Worm (Caenorhabditis elegans) whole organism, L1 larva: Measurements from ENCODE around the gene C09H10.9.
A peak's percentile ranks its signal among the peaks of the same experiment; 100 is the strongest.

Experiments used
- C34B4.2 ChIP-seq: sonication (generic microtip); optimal IDR thresholded peaks from 2 replicates; lab custom pipeline; 2017; ENCODE audit warnings: mild to moderate bottlenecking, missing genetic modification characterization, missing compliant biosample characterization
- F16B12.6 ChIP-seq: fragments of 150-350 bp; optimal IDR thresholded peaks from 2 replicates; lab custom pipeline; 2014; ENCODE audit warnings: missing biosample characterization, missing genetic modification characterization
- aly-2 ChIP-seq: fragments of 150-350 bp; optimal IDR thresholded peaks from 2 replicates; lab custom pipeline; 2014; ENCODE audit warnings: missing biosample characterization, missing genetic modification characterization
- ama-1 ChIP-seq: fragments of 150-350 bp; optimal IDR thresholded peaks from 2 replicates; lab custom pipeline; 2014
- ceh-63 ChIP-seq: fragments of 200-800 bp; sonication (Bioruptor generic); optimal IDR thresholded peaks from 2 replicates; lab custom pipeline; 2018; ENCODE audit warnings: mild to moderate bottlenecking, missing genetic modification characterization, missing compliant biosample characterization
- ceh-82 ChIP-seq, 3 experiments: fragments of 150-350 bp in 1 of 3; sonication (generic microtip) in 2 of 3; optimal IDR thresholded peaks; 2 replicates each; lab custom pipeline; 2014 to 2017; ENCODE audit warnings: missing biosample characterization in 3 of 3, missing genetic modification characterization in 3 of 3
- ceh-88 ChIP-seq: fragments of 200-800 bp; sonication (Bioruptor generic); IDR thresholded peaks from 2 replicates; pipeline ENCODE4 v1.3.6; 2022; ENCODE audit warnings: missing genetic modification characterization, missing compliant biosample characterization
- ceh-90 ChIP-seq: sonication (generic microtip); optimal IDR thresholded peaks from 2 replicates; lab custom pipeline; 2016; ENCODE audit warnings: missing genetic modification characterization, missing compliant biosample characterization
- ces-1 ChIP-seq: fragments of 150-350 bp; optimal IDR thresholded peaks from 2 replicates; lab custom pipeline; 2014; ENCODE audit warnings: missing biosample characterization, missing genetic modification reagents, missing genetic modification characterization
- dpl-1 ChIP-seq, 3 experiments: fragments of 150-350 bp in 2 of 3; sonication (generic microtip) in 1 of 3; optimal IDR thresholded peaks; 2 replicates each; lab custom pipeline; 2014 to 2017; ENCODE audit warnings: missing biosample characterization in 3 of 3, missing genetic modification characterization in 3 of 3, missing genetic modification reagents in 3 of 3
- efl-1 ChIP-seq, 4 experiments: fragments of 150-350 bp; optimal IDR thresholded peaks in 3 of 4; peaks in 1 of 4; 1 replicate in 1 of 4; 2 replicates in 3 of 4; lab custom pipeline; 2014; ENCODE audit warnings: missing biosample characterization in 2 of 4, missing genetic modification characterization in 2 of 4, missing genetic modification reagents in 2 of 4
- efl-3 ChIP-seq: fragments of 200-800 bp; sonication (Bioruptor generic); optimal IDR thresholded peaks from 2 replicates; lab custom pipeline; 2018; ENCODE audit warnings: mild to moderate bottlenecking, missing genetic modification characterization, missing compliant biosample characterization
- elt-3 ChIP-seq, 6 experiments: fragments of 150-350 bp in 1 of 6; sonication (generic microtip); optimal IDR thresholded peaks; 2 replicates each; lab custom pipeline; 2017 to 2018; ENCODE audit warnings: missing biosample characterization in 6 of 6, missing genetic modification characterization in 6 of 6, inconsistent platforms in 1 of 6
- ets-5 ChIP-seq: fragments of 200-800 bp; sonication (Bioruptor generic); IDR thresholded peaks from 2 replicates; pipeline ENCODE4 v1.3.6; 2022; ENCODE audit warnings: missing genetic modification characterization, missing compliant biosample characterization
- fkh-8 ChIP-seq: sonication (generic microtip); optimal IDR thresholded peaks from 2 replicates; lab custom pipeline; 2016; ENCODE audit warnings: mild to moderate bottlenecking, missing genetic modification characterization, missing compliant biosample characterization
- fos-1 ChIP-seq: fragments of 150-350 bp; optimal IDR thresholded peaks from 2 replicates; lab custom pipeline; 2014; ENCODE audit warnings: missing biosample characterization, missing genetic modification characterization
- hpl-2 ChIP-seq: fragments of 150-350 bp; optimal IDR thresholded peaks from 2 replicates; lab custom pipeline; 2014; ENCODE audit warnings: missing biosample characterization, missing genetic modification reagents, missing genetic modification characterization
- jun-1 ChIP-seq: fragments of 150-350 bp; optimal IDR thresholded peaks from 2 replicates; lab custom pipeline; 2014; ENCODE audit warnings: missing biosample characterization, missing genetic modification reagents, missing genetic modification characterization
- lin-13 ChIP-seq: fragments of 150-350 bp; optimal IDR thresholded peaks from 2 replicates; lab custom pipeline; 2014; ENCODE audit warnings: missing biosample characterization, missing genetic modification reagents, missing genetic modification characterization
- lin-14 ChIP-seq: fragments of 200-800 bp; sonication (Bioruptor generic); optimal IDR thresholded peaks from 2 replicates; lab custom pipeline; 2018; ENCODE audit warnings: mild to moderate bottlenecking, missing genetic modification characterization, moderate library complexity, missing compliant biosample characterization
- lin-15B ChIP-seq: fragments of 150-350 bp; sonication (generic microtip); optimal IDR thresholded peaks from 3 replicates; lab custom pipeline; 2014; ENCODE audit warnings: missing biosample characterization, missing genetic modification characterization
- lin-39 ChIP-seq: fragments of 150-350 bp; optimal IDR thresholded peaks from 2 replicates; lab custom pipeline; 2014; ENCODE audit warnings: missing biosample characterization, missing genetic modification reagents, missing genetic modification characterization
- lir-3 ChIP-seq: sonication (generic microtip); optimal IDR thresholded peaks from 2 replicates; lab custom pipeline; 2016; ENCODE audit warnings: mild to moderate bottlenecking, missing genetic modification characterization, moderate library complexity, missing compliant biosample characterization; ENCODE audit not compliant: poor library complexity
- lsy-2 ChIP-seq, 2 experiments: fragments of 150-350 bp; optimal IDR thresholded peaks; 2 replicates each; lab custom pipeline; 2014; ENCODE audit warnings: missing biosample characterization in 2 of 2, missing genetic modification characterization in 2 of 2
- mab-9 ChIP-seq: fragments of 200-800 bp; sonication (Bioruptor generic); IDR thresholded peaks from 2 replicates; pipeline ENCODE4 v1.3.6; 2022; ENCODE audit warnings: missing genetic modification reagents, missing genetic modification characterization, missing compliant biosample characterization
- mef-2 ChIP-seq: fragments of 150-350 bp; optimal IDR thresholded peaks from 2 replicates; lab custom pipeline; 2014; ENCODE audit warnings: missing biosample characterization, missing genetic modification characterization
- mep-1 ChIP-seq: fragments of 150-350 bp; optimal IDR thresholded peaks from 2 replicates; lab custom pipeline; 2014; ENCODE audit warnings: missing biosample characterization, missing genetic modification characterization
- nhr-237 ChIP-seq: fragments of 150-350 bp; optimal IDR thresholded peaks from 2 replicates; lab custom pipeline; 2014; ENCODE audit warnings: missing biosample characterization, missing genetic modification characterization
- nhr-47 ChIP-seq: sonication (generic microtip); optimal IDR thresholded peaks from 2 replicates; lab custom pipeline; 2016; ENCODE audit warnings: mild to moderate bottlenecking, missing genetic modification characterization, moderate library complexity, missing compliant biosample characterization
- nhr-76 ChIP-seq: sonication (generic microtip); optimal IDR thresholded peaks from 2 replicates; lab custom pipeline; 2017; ENCODE audit warnings: missing biosample characterization, missing genetic modification characterization
- nhr-77 ChIP-seq: fragments of 150-350 bp; optimal IDR thresholded peaks from 2 replicates; lab custom pipeline; 2014; ENCODE audit warnings: missing biosample characterization, missing genetic modification characterization
- nhr-84 ChIP-seq: sonication (generic microtip); optimal IDR thresholded peaks from 2 replicates; lab custom pipeline; 2017; ENCODE audit warnings: missing biosample characterization, missing genetic modification characterization
- nhr-85 ChIP-seq: sonication (generic microtip); peaks from one replicate; lab custom pipeline; 2016; ENCODE audit warnings: missing genetic modification characterization, inconsistent platforms, missing compliant biosample characterization
- nhr-90 ChIP-seq: sonication (generic microtip); optimal IDR thresholded peaks from 2 replicates; lab custom pipeline; 2016; ENCODE audit warnings: mild to moderate bottlenecking, missing genetic modification characterization, missing compliant biosample characterization; ENCODE audit not compliant: poor library complexity
- pax-3 ChIP-seq: fragments of 200-800 bp; sonication (Bioruptor generic); optimal IDR thresholded peaks from 2 replicates; lab custom pipeline; 2018; ENCODE audit warnings: mild to moderate bottlenecking, missing genetic modification characterization, moderate library complexity, missing compliant biosample characterization
- pqm-1 ChIP-seq: sonication (generic microtip); optimal IDR thresholded peaks from 3 replicates; lab custom pipeline; 2017; ENCODE audit warnings: missing biosample characterization, missing genetic modification characterization
- skn-1 ChIP-seq: fragments of 150-350 bp; optimal IDR thresholded peaks from 2 replicates; lab custom pipeline; 2014; ENCODE audit warnings: missing biosample characterization, missing genetic modification characterization
- snu-23 ChIP-seq: sonication (generic microtip); optimal IDR thresholded peaks from 2 replicates; lab custom pipeline; 2016; ENCODE audit warnings: missing genetic modification characterization, missing compliant biosample characterization
- sup-37 ChIP-seq: fragments of 200-800 bp; sonication (Bioruptor generic); optimal IDR thresholded peaks from 2 replicates; lab custom pipeline; 2018; ENCODE audit warnings: mild to moderate bottlenecking, missing genetic modification characterization, missing compliant biosample characterization
- unc-30 ChIP-seq: sonication (generic microtip); optimal IDR thresholded peaks from 2 replicates; lab custom pipeline; 2017; ENCODE audit warnings: missing biosample characterization, missing genetic modification characterization
- unc-86 ChIP-seq: sonication (generic microtip); optimal IDR thresholded peaks from 2 replicates; lab custom pipeline; 2016; ENCODE audit warnings: missing genetic modification characterization, missing compliant biosample characterization
- vab-15 ChIP-seq: sonication (generic microtip); optimal IDR thresholded peaks from 2 replicates; lab custom pipeline; 2017; ENCODE audit warnings: missing genotype, mild to moderate bottlenecking, missing genetic modification characterization, missing compliant biosample characterization
- xbp-1 ChIP-seq: sonication (generic microtip); optimal IDR thresholded peaks from 2 replicates; lab custom pipeline; 2016; ENCODE audit warnings: missing genetic modification characterization, missing compliant biosample characterization
- ztf-11 ChIP-seq, 2 experiments: sonication (generic microtip); optimal IDR thresholded peaks; 2 replicates each; lab custom pipeline; 2016 to 2017; ENCODE audit warnings: missing genetic modification characterization in 2 of 2, missing biosample characterization in 1 of 2, missing compliant biosample characterization in 1 of 2
- ztf-4 ChIP-seq: fragments of 150-350 bp; optimal IDR thresholded peaks from 2 replicates; lab custom pipeline; 2014; ENCODE audit warnings: missing biosample characterization, missing genetic modification characterization

The C09H10.9 gene

DNA sequence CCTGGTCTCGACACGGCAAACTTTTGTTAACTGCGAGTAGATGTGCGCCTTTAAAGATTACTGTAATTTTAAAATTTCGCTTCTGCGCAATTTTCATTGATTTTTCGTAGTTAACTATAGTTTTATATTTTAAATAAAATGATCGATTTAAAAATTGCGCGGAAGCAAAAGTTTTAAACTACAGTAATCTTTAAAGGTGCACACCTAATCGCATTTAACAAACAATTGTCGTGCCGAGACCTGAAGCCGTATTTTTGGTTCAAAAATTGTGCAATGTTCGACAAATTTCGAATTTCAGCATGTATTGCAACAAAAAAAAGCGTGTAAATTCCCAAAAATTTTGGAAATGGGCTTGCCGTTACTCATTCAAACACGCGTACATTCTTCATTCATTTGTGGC lies 9.8 kb upstream of the C09H10.9 start:
- TF ChIP-seq mef-2 (tag; lab: Kevin White, UChicago): no peak
- TF ChIP-seq efl-3 (GFP tag; lab: Kevin White, UChicago): no peak
- no peak for TF ChIP-seq hpl-2
- TF ChIP-seq nhr-47 (tag; lab: Kevin White, UChicago): no peak

ce11 chrII:11096233-11096632 lies 8.0 kb upstream of the C09H10.9 start, which contains the start of gene nbs-1:
Gene nbs-1, minus strand, starts transcription at chrII:11096478.
- no peak for TF ChIP-seq unc-86 (tag; lab: Kevin White, UChicago)
- no peak for TF ChIP-seq lin-39 (tag; lab: Kevin White, UChicago)
- TF ChIP-seq nhr-90 (tag; lab: Kevin White, UChicago): peak; percentile 12
- TF ChIP-seq ets-5: no peak
- TF ChIP-seq unc-30: no peak
- no peak for TF ChIP-seq pqm-1 (tag; lab: Kevin White, UChicago)
- no peak for TF ChIP-seq xbp-1
- TF ChIP-seq nhr-85 (tag; lab: Kevin White, UChicago): peak; percentile 63
- TF ChIP-seq ces-1 (GFP tag; lab: Kevin White, UChicago): no peak
- no peak for TF ChIP-seq efl-3 (GFP tag; lab: Kevin White, UChicago)
- TF ChIP-seq pax-3 (tag; lab: Kevin White, UChicago): no peak
- peak in 1 of 2 experiments; percentile 41 for TF ChIP-seq lsy-2 (tag; optimal IDR thresholded peaks at IDR 0.05; lab: Kevin White, UChicago)
- no peak for TF ChIP-seq jun-1 (tag; lab: Kevin White, UChicago)
- no peak for TF ChIP-seq fkh-8 (tag; lab: Kevin White, UChicago)
- TF ChIP-seq efl-1 (optimal IDR thresholded peaks at IDR 0.05; lab: Kevin White, UChicago): peak in 1 of 2 experiments; percentile 6
- peak in 1 of 2 experiments; percentile 34 for TF ChIP-seq efl-1 (GFP tag; optimal IDR thresholded peaks at IDR 0.05 in 1 of 2; lab: Kevin White, UChicago)
- no peak for TF ChIP-seq F16B12.6 (tag; lab: Kevin White, UChicago)
- TF ChIP-seq ama-1 (lab: Kevin White, UChicago): no peak
- no peak for TF ChIP-seq elt-3 (tag; optimal IDR thresholded peaks at IDR 0.05; lab: Kevin White, UChicago)
- no peak for TF ChIP-seq snu-23 (GFP tag; lab: Kevin White, UChicago)
- no peak for TF ChIP-seq nhr-237 (tag; lab: Kevin White, UChicago)
- TF ChIP-seq mep-1 (tag; lab: Kevin White, UChicago): no peak
- peak; percentile 7 for TF ChIP-seq nhr-77 (tag; lab: Kevin White, UChicago)
- TF ChIP-seq nhr-47 (tag; lab: Kevin White, UChicago): peak; percentile 13

DNA sequence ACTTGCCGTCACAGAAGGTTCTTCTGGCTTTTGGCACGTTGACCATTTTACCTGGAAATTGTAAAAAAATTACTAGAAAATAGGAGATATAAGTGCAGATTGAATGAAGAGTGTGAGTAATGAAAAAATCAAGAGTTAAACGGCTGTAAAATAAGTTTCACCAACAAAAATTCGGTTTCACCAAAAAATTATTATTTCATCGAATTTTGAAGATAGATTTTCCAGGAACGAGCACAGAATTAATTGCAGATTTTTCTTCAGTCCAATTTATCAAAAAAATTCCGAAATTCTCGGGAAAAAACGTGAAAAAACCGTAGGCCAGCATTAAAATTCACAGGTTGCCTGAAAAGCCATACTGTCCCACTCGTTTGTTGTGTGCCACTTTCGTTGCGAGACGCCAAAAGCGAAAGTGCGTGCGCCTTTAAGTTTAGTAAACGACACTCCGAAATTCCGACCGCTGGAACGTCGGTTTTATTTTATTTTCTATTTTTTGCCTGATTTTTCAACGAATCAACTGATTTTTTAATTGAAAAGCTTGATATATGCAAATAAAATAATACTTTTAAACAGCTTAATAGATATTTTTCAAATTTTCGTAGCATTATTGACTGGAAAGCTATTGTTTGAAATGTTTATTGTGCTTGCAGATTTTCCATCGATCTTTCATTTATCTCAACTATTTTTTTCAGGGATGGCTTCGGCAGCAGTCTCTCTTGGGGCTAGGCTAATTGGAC lies 6.9 kb upstream of the C09H10.9 start, which contains the start of the genes rpl-36.A and nuo-1:
TSS of gene rpl-36.A (minus strand) at position 51 of the 734 bp plus-strand sequence.
TSS of gene nuo-1 (plus strand) at position 684 of the 734 bp plus-strand sequence.
- peak; percentile 15 for TF ChIP-seq mef-2 (tag; lab: Kevin White, UChicago)
- peak; percentile 89 for TF ChIP-seq mep-1 (tag; lab: Kevin White, UChicago)
- TF ChIP-seq dpl-1 (GFP tag; optimal IDR thresholded peaks at IDR 0.05; lab: Kevin White, UChicago): peak; percentile 80 to 86 (median 84)
- TF ChIP-seq fos-1 (tag; lab: Kevin White, UChicago): peak; percentile 73
- no peak for TF ChIP-seq aly-2 (tag; lab: Kevin White, UChicago)
- TF ChIP-seq ama-1 (lab: Kevin White, UChicago): no peak
- peak; percentile 79 for TF ChIP-seq lin-13 (GFP tag; lab: Kevin White, UChicago)
- peak; percentile 69 for TF ChIP-seq unc-86 (tag; lab: Kevin White, UChicago)
- peak; percentile 58 to 92 (median 76) for TF ChIP-seq ceh-82 (tag; optimal IDR thresholded peaks at IDR 0.05; lab: Kevin White, UChicago)
- peak; percentile 88 for TF ChIP-seq lin-14 (GFP tag; lab: Kevin White, UChicago)
- peak; percentile 51 for TF ChIP-seq lir-3
- TF ChIP-seq skn-1 (tag; lab: Kevin White, UChicago): peak; percentile 84
- TF ChIP-seq C34B4.2 (tag; lab: Kevin White, UChicago): no peak
- peak; percentile 29 for TF ChIP-seq vab-15
- TF ChIP-seq lin-15B: peak; percentile 85
- peak; percentile 98 to 99 for TF ChIP-seq lsy-2 (tag; optimal IDR thresholded peaks at IDR 0.05; lab: Kevin White, UChicago)
- TF ChIP-seq ztf-11 (tag; optimal IDR thresholded peaks at IDR 0.05; lab: Kevin White, UChicago): peak in 1 of 2 experiments; percentile 25
- TF ChIP-seq ztf-4 (tag; lab: Kevin White, UChicago): peak; percentile 3
- no peak for TF ChIP-seq ceh-63
- TF ChIP-seq hpl-2: peak; percentile 55
- TF ChIP-seq mab-9 (GFP tag; lab: Robert Waterston, UW): no peak
- TF ChIP-seq fkh-8 (tag; lab: Kevin White, UChicago): peak; percentile 77
- TF ChIP-seq ceh-90 (tag; lab: Kevin White, UChicago): no peak
- TF ChIP-seq nhr-76 (tag; lab: Kevin White, UChicago): no peak
- no peak for TF ChIP-seq unc-30
- TF ChIP-seq nhr-47 (tag; lab: Kevin White, UChicago): peak; percentile 85
- TF ChIP-seq lin-39 (tag; lab: Kevin White, UChicago): peak; percentile 13
- TF ChIP-seq snu-23 (GFP tag; lab: Kevin White, UChicago): peak; percentile 91
- no peak for TF ChIP-seq sup-37 (GFP tag; lab: Kevin White, UChicago)
- TF ChIP-seq nhr-84: no peak
- TF ChIP-seq ceh-88 (GFP tag; lab: Robert Waterston, UW): no peak
- TF ChIP-seq xbp-1: peak; percentile 79
